Fruit fly (Drosophila melanogaster) whole organism, embryonic: ENCODE data around the gene CG9586.

Experiments
- ATbp ChIP-seq: fragments of 200-800 bp; sonication (Bioruptor generic); optimal IDR thresholded peaks from 2 replicates; lab custom pipeline; 2017; ENCODE audit warnings: missing biosample characterization, mild to moderate bottlenecking, missing genetic modification characterization, missing genetic modification reagents
- Atf3 ChIP-seq: fragments of 200-800 bp; sonication (Bioruptor generic); optimal IDR thresholded peaks from 3 replicates; lab custom pipeline; 2016; ENCODE audit warnings: missing biosample characterization, missing genetic modification characterization
- Awh ChIP-seq: fragments of 200-800 bp; sonication (Bioruptor generic); IDR thresholded peaks from 2 replicates; pipeline ENCODE4, ENCODE4 v1.3.6; 2022; ENCODE audit warnings: missing biosample characterization, missing genetic modification characterization
- CG10209 ChIP-seq: fragments of 200-800 bp; sonication (Bioruptor generic); optimal IDR thresholded peaks from 3 replicates; lab custom pipeline; 2017; ENCODE audit warnings: missing biosample characterization, mild to moderate bottlenecking, missing genetic modification characterization, missing genetic modification reagents
- CG10321 ChIP-seq: fragments of 200-800 bp; sonication (Bioruptor generic); IDR thresholded peaks from 2 replicates; pipeline ENCODE4 v1.3.6; 2022; ENCODE audit warnings: missing biosample characterization, missing genetic modification characterization
- CG11560 ChIP-seq: fragments of 200-800 bp; sonication (Bioruptor generic); IDR thresholded peaks from 3 replicates; pipeline ENCODE4 v1.3.6; 2022; ENCODE audit warnings: missing biosample characterization, missing genetic modification characterization
- CG11696 ChIP-seq: fragments of 200-800 bp; sonication (Bioruptor generic); IDR thresholded peaks from 2 replicates; pipeline ENCODE4 v1.3.6; 2022; ENCODE audit warnings: missing biosample characterization, missing genetic modification characterization
- CG1529 ChIP-seq: fragments of 200-800 bp; sonication (Bioruptor generic); optimal IDR thresholded peaks from 3 replicates; lab custom pipeline; 2018; ENCODE audit warnings: missing biosample characterization, missing genetic modification characterization
- CG15601 ChIP-seq: fragments of 200-800 bp; sonication (Bioruptor generic); optimal IDR thresholded peaks from 3 replicates; lab custom pipeline; 2019; ENCODE audit warnings: missing biosample characterization, mild to moderate bottlenecking, missing genetic modification characterization, moderate library complexity
- CG18599 ChIP-seq: fragments of 200-800 bp; sonication (Bioruptor generic); optimal IDR thresholded peaks from 3 replicates; lab custom pipeline; 2017; ENCODE audit warnings: missing biosample characterization, missing genetic modification characterization, mild to moderate bottlenecking, moderate library complexity, missing genetic modification reagents
- CG2116 ChIP-seq: fragments of 200-800 bp; sonication (Bioruptor generic); optimal IDR thresholded peaks from 3 replicates; lab custom pipeline; 2018; ENCODE audit warnings: missing biosample characterization, mild to moderate bottlenecking, missing genetic modification characterization
- CG2202 ChIP-seq: fragments of 200-800 bp; sonication (Bioruptor generic); optimal IDR thresholded peaks from 2 replicates; lab custom pipeline; 2018; ENCODE audit warnings: missing biosample characterization, mild to moderate bottlenecking, missing genetic modification characterization
- CG2875 ChIP-seq: fragments of 200-800 bp; sonication (Bioruptor generic); optimal IDR thresholded peaks from 2 replicates; lab custom pipeline; 2017; ENCODE audit warnings: missing biosample characterization, mild to moderate bottlenecking, missing genetic modification characterization, missing genetic modification reagents
- CG30431 ChIP-seq: fragments of 200-800 bp; sonication (Bioruptor generic); optimal IDR thresholded peaks from 2 replicates; lab custom pipeline; 2017; ENCODE audit warnings: missing biosample characterization, missing genetic modification characterization
- CG32532 ChIP-seq: fragments of 200-800 bp; sonication (Bioruptor generic); IDR thresholded peaks from 2 replicates; pipeline ENCODE4 v1.3.6; 2022; ENCODE audit warnings: missing biosample characterization, missing genetic modification characterization
- CG4707 ChIP-seq: fragments of 200-800 bp; sonication (Bioruptor generic); optimal IDR thresholded peaks from 2 replicates; lab custom pipeline; 2018; ENCODE audit warnings: missing biosample characterization, mild to moderate bottlenecking, missing genetic modification characterization, moderate library complexity
- CG6254 ChIP-seq: fragments of 200-800 bp; sonication (Bioruptor generic); optimal IDR thresholded peaks from 3 replicates; lab custom pipeline; 2017; ENCODE audit warnings: mild to moderate bottlenecking, missing biosample characterization, missing genetic modification reagents, missing genetic modification characterization
- CG7839 ChIP-seq: fragments of 200-800 bp; sonication (Bioruptor generic); optimal IDR thresholded peaks from 3 replicates; lab custom pipeline; 2018; ENCODE audit warnings: missing biosample characterization, mild to moderate bottlenecking, missing genetic modification characterization, moderate library complexity
- CG7928 ChIP-seq: fragments of 200-800 bp; sonication (Bioruptor generic); optimal IDR thresholded peaks from 2 replicates; lab custom pipeline; 2017; ENCODE audit warnings: missing biosample characterization, mild to moderate bottlenecking, missing genetic modification characterization
- CG9797 ChIP-seq: fragments of 200-800 bp; sonication (Bioruptor generic); optimal IDR thresholded peaks from 3 replicates; lab custom pipeline; 2018; ENCODE audit warnings: missing biosample characterization, mild to moderate bottlenecking, missing genetic modification characterization
- D19A ChIP-seq: fragments of 200-800 bp; optimal IDR thresholded peaks from 3 replicates; lab custom pipeline; 2019; ENCODE audit warnings: missing biosample characterization, mild to moderate bottlenecking, missing genetic modification characterization, moderate library complexity
- Drgx ChIP-seq: fragments of 200-800 bp; sonication (Bioruptor generic); IDR thresholded peaks from 2 replicates; pipeline ENCODE4 v1.3.6; 2022; ENCODE audit warnings: missing biosample characterization, missing genetic modification characterization
- Ets97D ChIP-seq: fragments of 200-800 bp; sonication (Bioruptor generic); optimal IDR thresholded peaks from 3 replicates; lab custom pipeline; 2016; ENCODE audit warnings: missing biosample characterization, missing genetic modification characterization
- Fer2 ChIP-seq: fragments of 200-800 bp; sonication (Bioruptor generic); optimal IDR thresholded peaks from 2 replicates; lab custom pipeline; 2018; ENCODE audit warnings: missing biosample characterization, mild to moderate bottlenecking, missing genetic modification characterization, moderate library complexity
- Hand ChIP-seq: fragments of 200-800 bp; sonication (Bioruptor generic); optimal IDR thresholded peaks from 2 replicates; lab custom pipeline; 2017; ENCODE audit warnings: mild to moderate bottlenecking, missing biosample characterization, missing genetic modification reagents, missing genetic modification characterization
- Hmx ChIP-seq: fragments of 200-800 bp; sonication (Bioruptor generic); optimal IDR thresholded peaks from 2 replicates; lab custom pipeline; 2016; ENCODE audit warnings: missing biosample characterization, missing genetic modification characterization
- NC2α ChIP-seq: fragments of 200-800 bp; sonication (Bioruptor generic); optimal IDR thresholded peaks from 2 replicates; lab custom pipeline; 2016; ENCODE audit warnings: missing biosample characterization, missing genetic modification characterization
- Poxn ChIP-seq: fragments of 200-800 bp; sonication (Bioruptor generic); IDR thresholded peaks from 2 replicates; pipeline ENCODE4 v1.3.6; 2022; ENCODE audit warnings: missing biosample characterization, missing genetic modification characterization
- Scr ChIP-seq: fragments of 200-800 bp; sonication (Bioruptor generic); IDR thresholded peaks from 2 replicates; pipeline ENCODE4 v1.3.6; 2022; ENCODE audit warnings: missing biosample characterization, missing genetic modification characterization; ENCODE audit not compliant: partially characterized antibody
- Sox100B ChIP-seq: fragments of 200-800 bp; sonication (Bioruptor generic); optimal IDR thresholded peaks from 3 replicates; lab custom pipeline; 2018; ENCODE audit warnings: missing biosample characterization, mild to moderate bottlenecking, missing genetic modification characterization
- Stat92E ChIP-seq, 3 experiments: fragments of >200 bp in 2 of 3; fragments of 200-800 bp in 1 of 3; sonication (Bioruptor generic) in 1 of 3; optimal IDR thresholded peaks; 2 replicates each; lab custom pipeline; 2017 to 2019; ENCODE audit warnings: missing biosample characterization in 3 of 3, missing genetic modification characterization in 3 of 3, mild to moderate bottlenecking in 1 of 3, moderate library complexity in 1 of 3
- Xrp1 ChIP-seq: fragments of 200-800 bp; sonication (Bioruptor generic); IDR thresholded peaks from 2 replicates; pipeline ENCODE4 v1.3.6; 2022; ENCODE audit warnings: missing biosample characterization, missing genetic modification characterization
- ara ChIP-seq: fragments of 200-800 bp; sonication (Bioruptor generic); IDR thresholded peaks from 2 replicates; pipeline ENCODE4 v1.3.6; 2022; ENCODE audit warnings: missing biosample characterization, missing genetic modification characterization
- ase ChIP-seq: fragments of 200-800 bp; sonication (Bioruptor generic); IDR thresholded peaks from 3 replicates; pipeline ENCODE4 v1.3.6; 2022; ENCODE audit warnings: missing biosample characterization, missing genetic modification characterization
- bab2 ChIP-seq: fragments of 200-800 bp; sonication (Bioruptor generic); optimal IDR thresholded peaks from 2 replicates; lab custom pipeline; 2016; ENCODE audit warnings: missing biosample characterization, missing genetic modification characterization
- chif ChIP-seq, 2 experiments: fragments of 200-800 bp; sonication (Bioruptor generic); optimal IDR thresholded peaks; 3 replicates each; lab custom pipeline; 2016; ENCODE audit warnings: missing biosample characterization in 2 of 2, missing genetic modification characterization in 2 of 2
- crp ChIP-seq, 2 experiments: fragments of 200-800 bp; sonication (Bioruptor generic); optimal IDR thresholded peaks; 2 replicates in 1 of 2; 3 replicates in 1 of 2; lab custom pipeline; 2017; ENCODE audit warnings: missing biosample characterization in 2 of 2, missing genetic modification characterization in 2 of 2, mild to moderate bottlenecking in 1 of 2, moderate library complexity in 1 of 2
- disco-r ChIP-seq: fragments of 200-800 bp; sonication (Bioruptor generic); optimal IDR thresholded peaks from 2 replicates; lab custom pipeline; 2016; ENCODE audit warnings: missing biosample characterization, missing genetic modification characterization
- esg ChIP-seq: fragments of 200-800 bp; sonication (Bioruptor generic); conservative IDR thresholded peaks from 2 replicates; pipeline ENCODE4 v1.3.6; 2022; ENCODE audit warnings: missing biosample characterization, missing genetic modification characterization
- mam ChIP-seq: fragments of 200-800 bp; sonication (Bioruptor generic); optimal IDR thresholded peaks from 3 replicates; lab custom pipeline; 2016; ENCODE audit warnings: missing biosample characterization, missing genetic modification characterization
- mld ChIP-seq: fragments of 200-800 bp; sonication (Bioruptor generic); IDR thresholded peaks from 3 replicates; pipeline ENCODE4 v1.3.6; 2022; ENCODE audit warnings: missing biosample characterization, missing genetic modification characterization; ENCODE audit not compliant: partially characterized antibody
- org-1 ChIP-seq: fragments of 200-800 bp; sonication (Bioruptor generic); optimal IDR thresholded peaks from 2 replicates; lab custom pipeline; 2017; ENCODE audit warnings: missing biosample characterization, missing genetic modification characterization
- prd ChIP-seq, 3 experiments: fragments of >200 bp in 2 of 3; fragments of 200-800 bp in 1 of 3; sonication (Bioruptor generic) in 1 of 3; optimal IDR thresholded peaks in 2 of 3; IDR thresholded peaks in 1 of 3; 2 replicates in 2 of 3; 3 replicates in 1 of 3; pipeline versions ENCODE4 v1.3.6 to Lab custom; 2017 to 2022; ENCODE audit warnings: missing biosample characterization in 1 of 3, missing genetic modification characterization in 1 of 3
- salm ChIP-seq: fragments of 200-800 bp; sonication (Bioruptor generic); optimal IDR thresholded peaks from 2 replicates; lab custom pipeline; 2018; ENCODE audit warnings: missing biosample characterization, mild to moderate bottlenecking, missing genetic modification characterization
- slbo ChIP-seq: fragments of 200-800 bp; sonication (Bioruptor generic); IDR thresholded peaks from 2 replicates; pipeline ENCODE4 v1.3.6; 2022; ENCODE audit warnings: missing biosample characterization, missing genetic modification characterization
- tgo ChIP-seq: fragments of 200-800 bp; sonication (Bioruptor generic); IDR thresholded peaks from 3 replicates; pipeline ENCODE4 v1.3.6; 2022; ENCODE audit warnings: missing biosample characterization, missing genetic modification characterization
- tll ChIP-seq, 2 experiments: fragments of 200-800 bp in 1 of 2; fragments of >200 bp in 1 of 2; sonication (Bioruptor generic) in 1 of 2; optimal IDR thresholded peaks; 2 replicates each; lab custom pipeline; 2017 to 2019; ENCODE audit warnings: missing biosample characterization in 2 of 2, missing genetic modification characterization in 2 of 2, mild to moderate bottlenecking in 1 of 2, moderate library complexity in 1 of 2
- twi ChIP-seq: fragments of 200-800 bp; optimal IDR thresholded peaks from 2 replicates; lab custom pipeline; 2019; ENCODE audit warnings: missing biosample characterization, mild to moderate bottlenecking, missing genetic modification characterization, moderate library complexity
- tx ChIP-seq: fragments of 200-800 bp; sonication (Bioruptor generic); optimal IDR thresholded peaks from 2 replicates; lab custom pipeline; 2016; ENCODE audit warnings: missing biosample characterization, missing genetic modification characterization
- vvl ChIP-seq: fragments of 200-800 bp; sonication (Bioruptor generic); IDR thresholded peaks from 2 replicates; pipeline ENCODE4 v1.3.6; 2022; ENCODE audit warnings: missing biosample characterization, missing genetic modification characterization

The CG9586 gene

DNA sequence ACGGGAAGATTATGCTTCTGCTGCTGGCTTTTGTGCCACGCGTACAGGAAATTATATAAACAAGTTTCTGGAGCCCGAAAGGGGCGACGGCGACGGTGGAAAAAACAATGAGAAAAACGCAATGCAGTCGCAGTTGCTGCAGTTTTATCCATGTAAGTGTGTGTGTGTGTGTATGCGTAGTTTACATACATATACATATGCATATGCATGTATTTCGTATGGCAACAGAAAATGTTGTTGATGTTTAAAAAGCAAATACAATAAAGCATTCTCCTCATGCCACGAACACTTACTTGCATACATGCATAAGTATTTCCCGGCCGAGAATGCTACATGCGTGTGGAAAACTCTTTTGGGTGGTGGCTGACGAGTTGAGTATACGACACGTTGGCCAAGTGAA is 24.0 kb upstream of the CG9586 start (continued):
- TF ChIP-seq CG2202 (tag; lab: Kevin White, UChicago) (peak; percentile 75), Xrp1 (GFP tag; lab: Robert Waterston, UW) (peak; percentile 65), esg (GFP tag; lab: Robert Waterston, UW) (no peak), CG1529 (GFP tag; lab: Kevin White, UChicago) (peak; percentile 79), CG2116 (GFP tag; lab: Kevin White, UChicago) (peak; percentile 9), Ets97D (no peak), Atf3 (GFP tag; lab: Kevin White, UChicago) (peak; percentile 12), Scr (GFP tag; lab: Robert Waterston, UW) (no peak), Drgx (GFP tag; lab: Robert Waterston, UW) (peak; percentile 34; the same call in 1 of the 2 replicates), vvl (peak; percentile 63; the same call in 1 of the 2 replicates), CG11696 (GFP tag; lab: Robert Waterston, UW) (no peak), mld (GFP tag; lab: Robert Waterston, UW) (no peak), tx (no peak), Fer2 (tag; lab: Kevin White, UChicago) (no peak), CG11560 (no peak), bab2 (GFP tag; lab: Kevin White, UChicago) (peak; percentile 50), CG10209 (peak; percentile 43), Hand (GFP tag; lab: Kevin White, UChicago) (no peak), Awh (no peak), CG7928 (GFP tag; lab: Kevin White, UChicago) (no peak), mam (no peak), tgo (GFP tag; lab: Robert Waterston, UW) (no peak), CG4707 (GFP tag; lab: Kevin White, UChicago) (peak; percentile 72), CG10321 (no peak), CG30431 (GFP tag; lab: Kevin White, UChicago) (peak; percentile 9), org-1 (GFP tag; lab: Kevin White, UChicago) (peak; percentile 76), ATbp (GFP tag; lab: Kevin White, UChicago) (peak; percentile 91), Hmx (GFP tag; lab: Kevin White, UChicago) (no peak), NC2α (GFP tag; lab: Kevin White, UChicago) (peak; percentile 10), CG15601 (tag; lab: Kevin White, UChicago) (peak; percentile 78), CG9797 (no peak), crp (GFP tag; optimal IDR thresholded peaks at IDR 0.05; lab: Kevin White, UChicago) (no peak), CG7839 (tag; lab: Kevin White, UChicago) (no peak), Sox100B (peak; percentile 53), prd (optimal IDR thresholded peaks at IDR 0.05; lab: Kevin White, UChicago) (no peak), prd (GFP tag; IDR thresholded peaks at IDR 0.05; lab: Robert Waterston, UW) (0 out of 3 replicates have a peak, but pooled peaks have one; percentile 12), Stat92E (GFP tag; optimal IDR thresholded peaks at IDR 0.05; lab: Kevin White, UChicago) (no peak), ara (GFP tag; lab: Robert Waterston, UW) (peak; percentile 67), chif (GFP tag; optimal IDR thresholded peaks at IDR 0.05; lab: Kevin White, UChicago) (peak in 1 of 2 experiments; percentile 31), salm (tag; lab: Kevin White, UChicago) (peak; percentile 46), CG2875 (GFP tag; lab: Kevin White, UChicago) (peak; percentile 85), slbo (GFP tag; lab: Robert Waterston, UW) (no peak), twi (tag; lab: Kevin White, UChicago) (peak; percentile 57), ase (no peak), disco-r (GFP tag; lab: Kevin White, UChicago) (no peak), Poxn (GFP tag; lab: Robert Waterston, UW) (no peak), CG6254 (GFP tag; lab: Kevin White, UChicago) (peak; percentile 47), tll (GFP tag; optimal IDR thresholded peaks at IDR 0.05; lab: Kevin White, UChicago) (peak in 1 of 2 experiments; percentile 3), D19A (tag; lab: Kevin White, UChicago) (peak; percentile 12), CG18599 (GFP tag; lab: Kevin White, UChicago) (peak; percentile 23), CG32532 (no peak)
